ENCODE assay signal across 2 worm cellular contexts in genomic region chrII:9656210-9656755, ce11.
TF ChIP-seq lines count a peak whose summit lies in the region.

gstk-1 (plus strand) TSS chrII:9656705.

TF ChIP-seq in whole organism, L1 larva, 84 proteins besides CTCF, POLR2A, EP300 and RAD21 (continued from another document):
- TF ChIP-seq egl-27 (tag; optimal IDR thresholded peaks at IDR 0.05; lab: Kevin White, UChicago) (no peak), skn-1 (tag; optimal IDR thresholded peaks at IDR 0.05; lab: Kevin White, UChicago) (no peak), egl-13 (tag; optimal IDR thresholded peaks at IDR 0.05; lab: Kevin White, UChicago) (no peak), ztf-4 (tag; optimal IDR thresholded peaks at IDR 0.05; lab: Kevin White, UChicago) (no peak), aly-2 (tag; optimal IDR thresholded peaks at IDR 0.05; lab: Kevin White, UChicago) (no peak), dsc-1 (tag; optimal IDR thresholded peaks at IDR 0.05; lab: Kevin White, UChicago) (no peak), ceh-8 (GFP tag; optimal IDR thresholded peaks at IDR 0.05; lab: Kevin White, UChicago) (no peak), lin-35 (GFP tag; optimal IDR thresholded peaks at IDR 0.05; lab: Kevin White, UChicago) (peak in 1 of 2 experiments; percentile 70), snpc-4 (tag; optimal IDR thresholded peaks at IDR 0.05; lab: Kevin White, UChicago) (no peak), efl-3 (GFP tag; optimal IDR thresholded peaks at IDR 0.05; lab: Kevin White, UChicago) (no peak), ceh-90 (tag; optimal IDR thresholded peaks at IDR 0.05; lab: Kevin White, UChicago) (no peak), ces-1 (GFP tag; optimal IDR thresholded peaks at IDR 0.05; lab: Kevin White, UChicago) (no peak), zag-1 (tag; optimal IDR thresholded peaks at IDR 0.05; lab: Kevin White, UChicago) (no peak), ceh-88 (GFP tag; IDR thresholded peaks at IDR 0.05; lab: Robert Waterston, UW) (no peak), sup-37 (GFP tag; optimal IDR thresholded peaks at IDR 0.05; lab: Kevin White, UChicago) (no peak), ets-5 (GFP tag; IDR thresholded peaks at IDR 0.05; lab: Robert Waterston, UW) (no peak), fkh-10 (GFP tag; optimal IDR thresholded peaks at IDR 0.05; lab: Kevin White, UChicago) (no peak), nhr-20 (tag; optimal IDR thresholded peaks at IDR 0.05; lab: Kevin White, UChicago) (peak; percentile 94), rnt-1 (tag; optimal IDR thresholded peaks at IDR 0.05; lab: Kevin White, UChicago) (peak; percentile 23), lin-14 (GFP tag; optimal IDR thresholded peaks at IDR 0.05; lab: Kevin White, UChicago) (peak; percentile 10), unc-30 (tag; optimal IDR thresholded peaks at IDR 0.05; lab: Kevin White, UChicago) (no peak), ceh-82 (tag; optimal IDR thresholded peaks at IDR 0.05; lab: Kevin White, UChicago) (no peak), alr-1 (tag; optimal IDR thresholded peaks at IDR 0.05; lab: Kevin White, UChicago; ENCODE audit: borderline replicate concordance) (no peak), hlh-4 (tag; optimal IDR thresholded peaks at IDR 0.05; lab: Kevin White, UChicago) (no peak), pax-3 (tag; optimal IDR thresholded peaks at IDR 0.05; lab: Kevin White, UChicago) (no peak), irx-1 (tag; optimal IDR thresholded peaks at IDR 0.05; lab: Kevin White, UChicago) (no peak)

TF ChIP-seq in whole organism, L4 larva, 104 proteins besides CTCF, POLR2A, EP300 and RAD21 (continued from another document):
- TF ChIP-seq F26F4.8 (GFP tag; conservative IDR thresholded peaks at IDR 0.05; lab: Robert Waterston, UW), result no peak
- TF ChIP-seq arid-1 (GFP tag; conservative IDR thresholded peaks at IDR 0.05; lab: Robert Waterston, UW), result no peak
- no peak for TF ChIP-seq ceh-28 (tag; optimal IDR thresholded peaks at IDR 0.05; lab: Kevin White, UChicago)
- no peak for TF ChIP-seq attf-4 (tag; optimal IDR thresholded peaks at IDR 0.05; lab: Kevin White, UChicago)
- no peak for TF ChIP-seq Y105C5A.15 (GFP tag; IDR thresholded peaks at IDR 0.05; lab: Robert Waterston, UW)
- TF ChIP-seq dmd-8 (GFP tag; IDR thresholded peaks at IDR 0.05; lab: Robert Waterston, UW), result 0 out of 2 replicates have a peak, but pooled peaks have one; percentile 25
- no peak for TF ChIP-seq Y75B8A.6 (GFP tag; IDR thresholded peaks at IDR 0.05; lab: Robert Waterston, UW)
